Worm (Caenorhabditis elegans) whole organism, young adult: ENCODE results near the gene uncp-18.

ENCODE experiments used
- B0336.3 ChIP-seq: fragments of 200-800 bp; sonication (Bioruptor generic); IDR thresholded peaks from 2 replicates; pipeline ENCODE4 v1.3.6; 2022; ENCODE audit warnings: missing genetic modification characterization, missing compliant biosample characterization
- C06A6.2 ChIP-seq: fragments of 200-800 bp; sonication (Bioruptor generic); conservative IDR thresholded peaks from 2 replicates; pipeline ENCODE4 v1.3.6; 2022; ENCODE audit warnings: missing genetic modification characterization, missing compliant biosample characterization
- D2030.7 ChIP-seq: fragments of 200-800 bp; sonication (Bioruptor generic); IDR thresholded peaks from 2 replicates; pipeline ENCODE4 v1.3.6; 2022; ENCODE audit warnings: missing genetic modification reagents, missing genetic modification characterization, missing compliant biosample characterization
- F22D6.2 ChIP-seq: sonication (generic microtip); optimal IDR thresholded peaks from 2 replicates; lab custom pipeline; 2016; ENCODE audit warnings: mild to moderate bottlenecking, missing genetic modification characterization, missing compliant biosample characterization
- F23B12.7 ChIP-seq: sonication (generic microtip); optimal IDR thresholded peaks from 2 replicates; lab custom pipeline; 2017; ENCODE audit warnings: missing genetic modification characterization, mild to moderate bottlenecking, missing compliant biosample characterization, antibody characterized with exemption, moderate library complexity; ENCODE audit not compliant: insufficient read depth
- F33H1.4 ChIP-seq: fragments of 200-800 bp; sonication (Bioruptor generic); IDR thresholded peaks from 2 replicates; pipeline ENCODE4 v1.3.6; 2022; ENCODE audit warnings: missing genetic modification reagents, missing genetic modification characterization, missing compliant biosample characterization
- F39B2.1 ChIP-seq: fragments of 200-800 bp; sonication (Bioruptor generic); IDR thresholded peaks from 2 replicates; pipeline ENCODE4 v1.3.6; 2022; ENCODE audit warnings: missing genetic modification reagents, missing genetic modification characterization, missing compliant biosample characterization
- F49E8.2 ChIP-seq: sonication (generic microtip); optimal IDR thresholded peaks from 3 replicates; lab custom pipeline; 2017; ENCODE audit warnings: missing genetic modification characterization, mild to moderate bottlenecking, missing compliant biosample characterization, antibody characterized with exemption, moderate library complexity; ENCODE audit not compliant: insufficient read depth
- F57A8.1 ChIP-seq: fragments of 200-800 bp; sonication (Bioruptor generic); optimal IDR thresholded peaks from 2 replicates; lab custom pipeline; 2018; ENCODE audit warnings: mild to moderate bottlenecking, missing genetic modification characterization, moderate library complexity, missing compliant biosample characterization
- K11D2.4 ChIP-seq: fragments of 200-800 bp; sonication (Bioruptor generic); IDR thresholded peaks from 2 replicates; pipeline ENCODE4 v1.3.6; 2022; ENCODE audit warnings: missing genetic modification reagents, missing genetic modification characterization, missing compliant biosample characterization
- K12H6.12 ChIP-seq: fragments of 200-800 bp; sonication (Bioruptor generic); optimal IDR thresholded peaks from 2 replicates; lab custom pipeline; 2018; ENCODE audit warnings: mild to moderate bottlenecking, missing genetic modification characterization, missing compliant biosample characterization
- T07F8.4 ChIP-seq: sonication (generic microtip); optimal IDR thresholded peaks from 2 replicates; lab custom pipeline; 2016; ENCODE audit warnings: mild to moderate bottlenecking, missing genetic modification characterization, moderate library complexity, missing compliant biosample characterization
- akir-1 ChIP-seq: fragments of 200-800 bp; sonication (Bioruptor generic); optimal IDR thresholded peaks from 2 replicates; lab custom pipeline; 2018; ENCODE audit warnings: mild to moderate bottlenecking, missing genetic modification characterization, moderate library complexity, missing compliant biosample characterization
- ama-1 ChIP-seq, 3 experiments: fragments of 150-350 bp in 1 of 3; sonication (generic microtip) in 2 of 3; optimal IDR thresholded peaks; 2 replicates each; lab custom pipeline; 2014 to 2018; ENCODE audit warnings: missing biosample characterization in 2 of 3, missing genetic modification characterization in 2 of 3, missing genetic modification reagents in 2 of 3
- aptf-2 ChIP-seq: fragments of 200-800 bp; sonication (Bioruptor generic); conservative IDR thresholded peaks from 2 replicates; pipeline ENCODE4 v1.3.6; 2022; ENCODE audit warnings: missing genetic modification reagents, missing genetic modification characterization, missing compliant biosample characterization
- attf-5 ChIP-seq: fragments of 200-800 bp; sonication (Bioruptor generic); optimal IDR thresholded peaks from 2 replicates; lab custom pipeline; 2018; ENCODE audit warnings: mild to moderate bottlenecking, missing genetic modification characterization, missing compliant biosample characterization
- bed-2 ChIP-seq: fragments of 200-800 bp; sonication (Bioruptor generic); IDR thresholded peaks from 2 replicates; pipeline ENCODE4 v1.3.6; 2022; ENCODE audit warnings: missing genetic modification reagents, missing genetic modification characterization, missing compliant biosample characterization
- ceh-27 ChIP-seq: fragments of 200-800 bp; sonication (Bioruptor generic); optimal IDR thresholded peaks from 2 replicates; lab custom pipeline; 2018; ENCODE audit warnings: mild to moderate bottlenecking, missing genetic modification characterization, moderate library complexity, missing compliant biosample characterization
- ceh-91 ChIP-seq: fragments of 200-800 bp; sonication (Bioruptor generic); IDR thresholded peaks from 2 replicates; pipeline ENCODE4 v1.3.6; 2022; ENCODE audit warnings: missing genetic modification reagents, missing genetic modification characterization, missing compliant biosample characterization
- dox-1 ChIP-seq: fragments of 200-800 bp; sonication (Bioruptor generic); IDR thresholded peaks from 2 replicates; pipeline ENCODE4 v1.3.6; 2022; ENCODE audit warnings: missing genetic modification reagents, missing genetic modification characterization, missing compliant biosample characterization
- efl-1 ChIP-seq: fragments of 150-350 bp; optimal IDR thresholded peaks from 2 replicates; lab custom pipeline; 2014; ENCODE audit warnings: missing biosample characterization, missing genetic modification reagents, missing genetic modification characterization
- egl-18 ChIP-seq: fragments of 200-800 bp; sonication (Bioruptor generic); IDR thresholded peaks from 2 replicates; pipeline ENCODE4 v1.3.6; 2022; ENCODE audit warnings: missing genetic modification reagents, missing genetic modification characterization, missing compliant biosample characterization
- hlh-26 ChIP-seq: fragments of 200-800 bp; sonication (Bioruptor generic); conservative IDR thresholded peaks from 2 replicates; pipeline ENCODE4 v1.3.6; 2022; ENCODE audit warnings: missing genetic modification reagents, missing genetic modification characterization, missing compliant biosample characterization
- hmg-20 ChIP-seq: fragments of 200-800 bp; sonication (Bioruptor generic); IDR thresholded peaks from 2 replicates; pipeline ENCODE4 v1.3.6; 2022; ENCODE audit warnings: missing genetic modification reagents, missing genetic modification characterization, missing compliant biosample characterization
- lin-26 ChIP-seq: fragments of 200-800 bp; sonication (Bioruptor generic); IDR thresholded peaks from 2 replicates; pipeline ENCODE4 v1.3.6; 2022; ENCODE audit warnings: missing genetic modification reagents, missing genetic modification characterization, missing compliant biosample characterization
- lin-35 ChIP-seq, 3 experiments: fragments of 150-350 bp in 2 of 3; sonication (generic microtip) in 1 of 3; optimal IDR thresholded peaks; 2 replicates each; lab custom pipeline; 2014 to 2018; ENCODE audit warnings: missing biosample characterization in 3 of 3, missing genetic modification characterization in 3 of 3, missing genetic modification reagents in 3 of 3
- lin-54 ChIP-seq: fragments of 200-800 bp; sonication (Bioruptor generic); optimal IDR thresholded peaks from 2 replicates; lab custom pipeline; 2018; ENCODE audit warnings: mild to moderate bottlenecking, missing genetic modification characterization, missing compliant biosample characterization
- lir-1 ChIP-seq: fragments of 200-800 bp; sonication (Bioruptor generic); conservative IDR thresholded peaks from 2 replicates; pipeline ENCODE4 v1.3.6; 2022; ENCODE audit warnings: missing genetic modification reagents, missing genetic modification characterization, missing compliant biosample characterization
- madf-10 ChIP-seq: sonication (generic microtip); optimal IDR thresholded peaks from 2 replicates; lab custom pipeline; 2016; ENCODE audit warnings: mild to moderate bottlenecking, missing genetic modification characterization, missing compliant biosample characterization
- nfya-2 ChIP-seq: fragments of 200-800 bp; sonication (Bioruptor generic); IDR thresholded peaks from 2 replicates; pipeline ENCODE4 v1.3.6; 2022; ENCODE audit warnings: missing genetic modification reagents, missing genetic modification characterization, missing compliant biosample characterization
- nfyb-1 ChIP-seq: fragments of 200-800 bp; sonication (Bioruptor generic); IDR thresholded peaks from 2 replicates; pipeline ENCODE4 v1.3.6; 2022; ENCODE audit warnings: missing genetic modification reagents, missing genetic modification characterization, missing compliant biosample characterization
- nhr-80 ChIP-seq: sonication (generic microtip); optimal IDR thresholded peaks from 2 replicates; lab custom pipeline; 2016; ENCODE audit warnings: missing genetic modification characterization, missing compliant biosample characterization
- pbrm-1 ChIP-seq: fragments of 200-800 bp; sonication (Bioruptor generic); IDR thresholded peaks from 2 replicates; pipeline ENCODE4 v1.3.6; 2022; ENCODE audit warnings: missing genetic modification reagents, missing genetic modification characterization, missing compliant biosample characterization
- rec-8 ChIP-seq, 2 experiments: sonication (generic microtip); optimal IDR thresholded peaks; 2 replicates each; lab custom pipeline; 2016; ENCODE audit warnings: mild to moderate bottlenecking in 2 of 2, missing genetic modification characterization in 2 of 2, missing genetic modification reagents in 2 of 2, missing genotype in 2 of 2, missing biosample characterization in 1 of 2, missing compliant biosample characterization in 1 of 2, moderate library complexity in 1 of 2
- sea-2 ChIP-seq: fragments of 200-800 bp; sonication (Bioruptor generic); IDR thresholded peaks from 2 replicates; pipeline ENCODE4 v1.3.6; 2022; ENCODE audit warnings: missing genetic modification characterization, missing compliant biosample characterization
- snpc-1.1 ChIP-seq: sonication (generic microtip); optimal IDR thresholded peaks from 2 replicates; lab custom pipeline; 2017; ENCODE audit warnings: missing genetic modification characterization, mild to moderate bottlenecking, missing compliant biosample characterization, antibody characterized with exemption, moderate library complexity, missing genotype, missing genetic modification reagents; ENCODE audit not compliant: insufficient read depth
- snpc-3.4 ChIP-seq: sonication (generic microtip); optimal IDR thresholded peaks from 2 replicates; lab custom pipeline; 2017; ENCODE audit warnings: missing genetic modification characterization, mild to moderate bottlenecking, missing compliant biosample characterization, antibody characterized with exemption, moderate library complexity, missing genotype, missing genetic modification reagents
- snpc-4 ChIP-seq, 5 experiments: fragments of 150-350 bp in 1 of 5; sonication (generic microtip) in 4 of 5; optimal IDR thresholded peaks; 2 replicates each; lab custom pipeline; 2014 to 2018; ENCODE audit warnings: missing genetic modification characterization in 5 of 5, missing biosample characterization in 3 of 5, antibody characterized with exemption in 2 of 5, mild to moderate bottlenecking in 2 of 5, missing compliant biosample characterization in 2 of 5, missing genotype in 2 of 5, moderate library complexity in 2 of 5, missing genetic modification reagents in 1 of 5
- tbx-9 ChIP-seq: sonication (generic microtip); optimal IDR thresholded peaks from 2 replicates; lab custom pipeline; 2016; ENCODE audit warnings: borderline replicate concordance, missing genetic modification characterization, inconsistent platforms, missing compliant biosample characterization
- tlf-1 ChIP-seq: fragments of 200-800 bp; sonication (Bioruptor generic); optimal IDR thresholded peaks from 2 replicates; lab custom pipeline; 2018; ENCODE audit warnings: mild to moderate bottlenecking, missing genetic modification characterization, missing compliant biosample characterization
- unc-130 ChIP-seq: sonication (generic microtip); optimal IDR thresholded peaks from 2 replicates; lab custom pipeline; 2016; ENCODE audit warnings: missing genetic modification reagents, missing genetic modification characterization, missing compliant biosample characterization
- xnd-1 ChIP-seq: sonication (generic microtip); optimal IDR thresholded peaks from 2 replicates; lab custom pipeline; 2016; ENCODE audit warnings: missing genotype, missing genetic modification reagents, missing genetic modification characterization, missing compliant biosample characterization
- zfh-2 ChIP-seq: fragments of 200-800 bp; sonication (Bioruptor generic); conservative IDR thresholded peaks from 2 replicates; pipeline ENCODE4 v1.3.6; 2022; ENCODE audit warnings: missing genetic modification reagents, missing genetic modification characterization, missing compliant biosample characterization
- zim-3 ChIP-seq: sonication (generic microtip); optimal IDR thresholded peaks from 2 replicates; lab custom pipeline; 2017; ENCODE audit warnings: mild to moderate bottlenecking, missing genetic modification characterization, moderate library complexity, missing compliant biosample characterization
- ztf-25 ChIP-seq: fragments of 200-800 bp; sonication (Bioruptor generic); IDR thresholded peaks from 2 replicates; pipeline ENCODE4 v1.3.6; 2022; ENCODE audit warnings: missing genetic modification reagents, missing genetic modification characterization, missing compliant biosample characterization
- ztf-28 ChIP-seq: fragments of 200-800 bp; sonication (Bioruptor generic); IDR thresholded peaks from 2 replicates; pipeline ENCODE4 v1.3.6; 2022; ENCODE audit warnings: missing genetic modification reagents, missing genetic modification characterization, missing compliant biosample characterization
- ztf-6 ChIP-seq: fragments of 200-800 bp; sonication (Bioruptor generic); IDR thresholded peaks from 2 replicates; pipeline ENCODE4 v1.3.6; 2022; ENCODE audit warnings: missing genetic modification reagents, missing genetic modification characterization, missing compliant biosample characterization

uncp-18 gene

ce11 chrIV:425546-425945 is 35.2 kb downstream of the uncp-18 start (continued):
- TF ChIP-seq sea-2 (GFP tag; lab: Robert Waterston, UW) (no peak), rec-8 (tag; optimal IDR thresholded peaks at IDR 0.05; lab: Kevin White, UChicago) (no peak), attf-5 (peak; percentile 33), F39B2.1 (GFP tag; lab: Robert Waterston, UW) (no peak), nfya-2 (no peak), B0336.3 (GFP tag; lab: Robert Waterston, UW) (no peak), F57A8.1 (GFP tag; lab: Kevin White, UChicago) (no peak), efl-1 (peak; percentile 81), hmg-20 (no peak), zim-3 (tag; lab: Kevin White, UChicago) (no peak), ztf-25 (GFP tag; lab: Robert Waterston, UW) (no peak), lin-35 (GFP tag; optimal IDR thresholded peaks at IDR 0.05; lab: Kevin White, UChicago) (peak in 1 of 3 experiments; percentile 19), F33H1.4 (GFP tag; lab: Robert Waterston, UW) (peak; percentile 87), xnd-1 (tag; lab: Kevin White, UChicago) (peak; percentile 76), K12H6.12 (tag; lab: Kevin White, UChicago) (no peak), lin-26 (GFP tag; lab: Robert Waterston, UW) (no peak), dox-1 (GFP tag; lab: Robert Waterston, UW) (peak; percentile 18; the same call in 1 of the 2 replicates), C06A6.2 (no peak), zfh-2 (no peak), K11D2.4 (GFP tag; lab: Robert Waterston, UW) (no peak), F49E8.2 (tag; lab: Kevin White, UChicago) (no peak), tbx-9 (tag; lab: Kevin White, UChicago) (no peak), lin-54 (GFP tag; lab: Kevin White, UChicago) (peak; percentile 65), nfyb-1 (GFP tag; lab: Robert Waterston, UW) (no peak), madf-10 (tag; lab: Kevin White, UChicago) (no peak), F22D6.2 (tag; lab: Kevin White, UChicago) (no peak), nhr-80 (tag; lab: Kevin White, UChicago) (no peak), T07F8.4 (tag; lab: Kevin White, UChicago) (no peak), F23B12.7 (tag; lab: Kevin White, UChicago) (no peak), ztf-28 (GFP tag; lab: Robert Waterston, UW) (no peak), unc-130 (GFP tag; lab: Kevin White, UChicago) (no peak), tlf-1 (GFP tag; lab: Kevin White, UChicago) (peak; percentile 2), ceh-27 (no peak), pbrm-1 (GFP tag; lab: Robert Waterston, UW) (0 out of 2 replicates have a peak, but pooled peaks have one; percentile 20), snpc-3.4 (tag; lab: Kevin White, UChicago) (peak; percentile 38), snpc-1.1 (tag; lab: Kevin White, UChicago) (peak; percentile 36), ztf-6 (GFP tag; lab: Robert Waterston, UW) (no peak), D2030.7 (GFP tag; lab: Robert Waterston, UW) (peak; percentile 75), akir-1 (GFP tag; lab: Kevin White, UChicago) (no peak), ceh-91 (peak; percentile 37; the same call in 1 of the 2 replicates), lir-1 (GFP tag; lab: Robert Waterston, UW) (no peak), egl-18 (GFP tag; lab: Robert Waterston, UW) (no peak), hlh-26 (GFP tag; lab: Robert Waterston, UW) (no peak), bed-2 (GFP tag; lab: Robert Waterston, UW) (no peak), aptf-2 (GFP tag; lab: Robert Waterston, UW) (no peak), snpc-4 (GFP tag; optimal IDR thresholded peaks at IDR 0.05; lab: Kevin White, UChicago) (peak; percentile 35), snpc-4 (tag; optimal IDR thresholded peaks at IDR 0.05; lab: Kevin White, UChicago) (peak in 2 of 4 experiments; percentile 51 to 52), ama-1 (optimal IDR thresholded peaks at IDR 0.05; lab: Kevin White, UChicago) (no peak), ama-1 (GFP tag; optimal IDR thresholded peaks at IDR 0.05; lab: Kevin White, UChicago) (no peak)
